Worm (Caenorhabditis elegans): ENCODE measurements around the gene hpk-1.

The hpk-1 gene

DNA sequence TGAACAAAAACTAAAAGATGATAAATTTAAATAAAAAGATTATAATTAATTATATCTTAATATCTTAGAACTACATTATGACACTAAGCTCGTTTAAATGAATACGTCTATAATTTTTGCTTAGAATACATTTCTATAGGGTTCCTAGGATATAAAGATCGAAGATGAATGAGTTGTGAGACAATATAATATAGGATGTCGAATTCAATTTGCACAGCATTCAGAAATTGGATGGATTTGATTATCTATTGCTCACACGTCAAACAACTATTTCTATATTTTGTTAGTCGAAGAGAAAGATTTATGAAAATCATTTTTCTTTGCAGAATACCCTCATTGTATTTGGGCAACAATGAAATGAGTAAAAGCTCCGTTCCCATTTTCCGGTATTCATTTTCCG lies 21.9 kb upstream of the hpk-1 start:
- TF ChIP-seq hlh-6 (tag; optimal IDR thresholded peaks at IDR 0.05) = no peak
- peak; percentile 59 for TF ChIP-seq unc-42 (tag; optimal IDR thresholded peaks at IDR 0.05)

DNA sequence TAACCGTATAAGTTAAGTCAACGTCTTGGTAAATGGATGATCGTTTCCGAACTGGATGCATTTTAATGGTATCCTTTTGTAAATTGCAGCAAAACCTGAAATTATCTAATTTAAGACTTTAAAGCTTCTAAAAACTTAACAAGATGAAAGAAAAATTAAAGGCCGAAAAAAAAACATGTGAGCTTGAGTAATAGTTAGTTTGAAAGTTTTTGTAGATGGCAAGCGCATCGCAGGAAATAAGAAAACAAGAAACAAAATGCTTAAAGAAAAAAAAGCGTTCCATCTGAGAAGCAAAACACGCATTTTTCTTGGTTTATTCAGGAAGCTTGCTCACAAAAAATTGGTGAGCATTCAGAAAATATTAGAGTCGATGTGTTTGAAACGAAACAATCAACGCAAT lies 18.7 kb upstream of the hpk-1 start, which contains the start of gene rab-37:
Gene rab-37, minus strand, starts transcription at position 101 of the 400 bp plus-strand sequence.
- TF ChIP-seq F13H6.1 (tag; optimal IDR thresholded peaks at IDR 0.05) = no peak
- TF ChIP-seq tbx-2 (tag; optimal IDR thresholded peaks at IDR 0.05) = no peak
- no peak for TF ChIP-seq ceh-22 (tag; optimal IDR thresholded peaks at IDR 0.05)
- no peak for TF ChIP-seq rnt-1 (tag; optimal IDR thresholded peaks at IDR 0.05)
- TF ChIP-seq ztf-16 (tag; optimal IDR thresholded peaks at IDR 0.05) = no peak
- TF ChIP-seq gmeb-2 (tag; optimal IDR thresholded peaks at IDR 0.05) = no peak
- no peak for TF ChIP-seq nhr-232 (tag; optimal IDR thresholded peaks at IDR 0.05)
- no peak for TF ChIP-seq C08G9.2 (tag; optimal IDR thresholded peaks at IDR 0.05)
- no peak for TF ChIP-seq Y22D7AL.16 (tag; optimal IDR thresholded peaks at IDR 0.05)
- no peak for TF ChIP-seq hlh-8 (tag; optimal IDR thresholded peaks at IDR 0.05)
- no peak for TF ChIP-seq ceh-24 (tag; optimal IDR thresholded peaks at IDR 0.05)
- no peak for TF ChIP-seq nfya-1 (tag; optimal IDR thresholded peaks at IDR 0.05)
- no peak for TF ChIP-seq ceh-45 (GFP tag; IDR thresholded peaks at IDR 0.05)
- TF ChIP-seq ceh-30 (tag; optimal IDR thresholded peaks at IDR 0.05) = no peak
- no peak for TF ChIP-seq unc-3 (GFP tag; conservative IDR thresholded peaks at IDR 0.05)
- no peak for TF ChIP-seq unc-3 (tag; optimal IDR thresholded peaks at IDR 0.05)

DNA sequence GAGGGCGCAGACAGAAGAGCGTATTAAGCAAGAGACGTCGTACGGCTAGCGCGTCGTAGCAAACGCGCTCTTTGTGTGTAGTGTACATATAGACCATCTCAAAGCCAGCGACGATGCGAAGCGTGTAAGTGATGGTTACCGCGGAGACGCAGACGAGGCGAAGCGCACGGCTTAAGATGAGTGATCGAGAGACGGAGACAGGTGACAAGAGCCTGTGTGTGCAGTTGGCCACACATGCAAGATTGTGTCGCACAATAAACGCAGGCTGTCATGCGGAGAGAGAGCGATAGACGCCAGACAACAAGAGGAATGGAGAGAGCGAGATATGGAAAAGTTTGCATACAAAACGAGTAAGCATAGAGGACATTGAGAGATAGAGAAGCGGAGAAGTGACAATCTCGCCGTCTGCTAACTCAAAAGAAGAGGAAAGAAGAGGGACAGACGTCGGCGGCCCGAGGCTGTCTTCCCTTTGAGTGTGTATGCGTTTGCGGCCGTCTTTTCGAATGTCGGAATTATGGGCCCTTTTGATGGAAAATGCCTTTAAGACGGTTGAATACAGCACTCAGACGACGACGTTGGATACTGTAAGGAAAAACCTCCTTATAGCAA lies 5.8 kb upstream of the hpk-1 start:
- peak; percentile 71 for TF ChIP-seq pros-1 (tag; optimal IDR thresholded peaks at IDR 0.05)
- no peak for TF ChIP-seq C38D4.7 (GFP tag; optimal IDR thresholded peaks at IDR 0.05)
- TF ChIP-seq ceh-34 (tag; optimal IDR thresholded peaks at IDR 0.05) = peak; percentile 68
- TF ChIP-seq T23F11.4 (GFP tag; optimal IDR thresholded peaks at IDR 0.05) = no peak
- TF ChIP-seq tbx-2 (tag; optimal IDR thresholded peaks at IDR 0.05) = peak; percentile 4
- TF ChIP-seq ztf-16 (tag; optimal IDR thresholded peaks at IDR 0.05) = no peak
- TF ChIP-seq syd-9 (tag; optimal IDR thresholded peaks at IDR 0.05) = no peak
- peak; percentile 54 for TF ChIP-seq F13H6.1 (tag; optimal IDR thresholded peaks at IDR 0.05)
- no peak for TF ChIP-seq fkh-6 (tag; optimal IDR thresholded peaks at IDR 0.05)
- TF ChIP-seq ceh-31 (tag; optimal IDR thresholded peaks at IDR 0.05) = peak; percentile 71
- TF ChIP-seq ceh-45 (GFP tag; IDR thresholded peaks at IDR 0.05) = no peak
- TF ChIP-seq elt-2 (tag; optimal IDR thresholded peaks at IDR 0.05) = no peak
- TF ChIP-seq ceh-14 (tag; optimal IDR thresholded peaks at IDR 0.05) = peak; percentile 50
- peak; percentile 83 for TF ChIP-seq ama-1 (optimal IDR thresholded peaks at IDR 0.05)
- TF ChIP-seq C08G9.2 (tag; optimal IDR thresholded peaks at IDR 0.05) = no peak
- no peak for TF ChIP-seq K09A11.1 (tag; optimal IDR thresholded peaks at IDR 0.05; ENCODE audit: insufficient read depth)
- no peak for TF ChIP-seq pha-2 (tag; optimal IDR thresholded peaks at IDR 0.05)
- no peak for TF ChIP-seq Y22D7AL.16 (tag; optimal IDR thresholded peaks at IDR 0.05)
- no peak for TF ChIP-seq ceh-6 (GFP tag; optimal IDR thresholded peaks at IDR 0.05)
- TF ChIP-seq ceh-9 (tag; optimal IDR thresholded peaks at IDR 0.05) = no peak
- TF ChIP-seq ceh-18 (tag; optimal IDR thresholded peaks at IDR 0.05) = peak; percentile 50
- peak; percentile 3 for TF ChIP-seq madf-2 (tag; optimal IDR thresholded peaks at IDR 0.05)
- TF ChIP-seq unc-55 (GFP tag; optimal IDR thresholded peaks at IDR 0.05) = peak; percentile 76
- TF ChIP-seq pax-1 (tag; optimal IDR thresholded peaks at IDR 0.05) = peak; percentile 89
- TF ChIP-seq eyg-1 (tag; optimal IDR thresholded peaks at IDR 0.05) = peak; percentile 89
- no peak for TF ChIP-seq sox-4 (tag; optimal IDR thresholded peaks at IDR 0.05)
- peak; percentile 14 for TF ChIP-seq ets-4 (tag; optimal IDR thresholded peaks at IDR 0.05)
- no peak for TF ChIP-seq pag-3 (tag; optimal IDR thresholded peaks at IDR 0.05; ENCODE audit: borderline replicate concordance)
- TF ChIP-seq ahr-1 (tag; optimal IDR thresholded peaks at IDR 0.05) = no peak
- TF ChIP-seq sdc-2 (tag; optimal IDR thresholded peaks at IDR 0.05) = peak; percentile 71
- no peak for TF ChIP-seq unc-86 (tag; optimal IDR thresholded peaks at IDR 0.05)
- TF ChIP-seq ceh-24 (tag; optimal IDR thresholded peaks at IDR 0.05) = no peak
- peak; percentile 44 for TF ChIP-seq ref-2 (tag; optimal IDR thresholded peaks at IDR 0.05)
- TF ChIP-seq dve-1 (tag; optimal IDR thresholded peaks at IDR 0.05) = peak; percentile 32
- peak; percentile 44 for TF ChIP-seq ceh-2 (tag; optimal IDR thresholded peaks at IDR 0.05)
- no peak for TF ChIP-seq dmd-4 (tag; optimal IDR thresholded peaks at IDR 0.05; ENCODE audit: borderline replicate concordance)
- no peak for TF ChIP-seq hlh-15 (tag; optimal IDR thresholded peaks at IDR 0.05)
- TF ChIP-seq tbx-7 (tag; optimal IDR thresholded peaks at IDR 0.05) = no peak
- TF ChIP-seq unc-42 (tag; optimal IDR thresholded peaks at IDR 0.05) = peak; percentile 25
- peak; percentile 35 for TF ChIP-seq nfya-1 (tag; optimal IDR thresholded peaks at IDR 0.05)
